Fruit fly (Drosophila melanogaster): Measurements from ENCODE around the gene Smn.

Gene Smn

dm6 chr3L:16584074-16584578 is 2.8 kb upstream of the Smn start, which contains the start of gene UQCR-C2 (continued):
- TF ChIP-seq Oli (tag; optimal IDR thresholded peaks at IDR 0.05) (no peak), CTCF (GFP tag; optimal IDR thresholded peaks at IDR 0.05) (peak; percentile 25), crp (GFP tag; optimal IDR thresholded peaks at IDR 0.05) (peak in 1 of 2 experiments; percentile 83), NfI (GFP tag; optimal IDR thresholded peaks at IDR 0.05) (peak; percentile 8), CG34224 (GFP tag; IDR thresholded peaks at IDR 0.05; ENCODE audit: partially characterized antibody) (no peak; the same call in 2 of the 3 replicates), al (GFP tag; IDR thresholded peaks at IDR 0.05) (no peak), CG7928 (GFP tag; optimal IDR thresholded peaks at IDR 0.05) (peak; percentile 37), CG34422 (GFP tag; IDR thresholded peaks at IDR 0.05) (no peak), slp2 (GFP tag; optimal IDR thresholded peaks at IDR 0.05) (no peak), Abd-B (GFP tag; optimal IDR thresholded peaks at IDR 0.05) (peak; percentile 65), Meics (GFP tag; optimal IDR thresholded peaks at IDR 0.05) (no peak), nerfin-1 (tag; optimal IDR thresholded peaks at IDR 0.05) (peak; percentile 20), lbe (GFP tag; optimal IDR thresholded peaks at IDR 0.05) (no peak), C15 (GFP tag; IDR thresholded peaks at IDR 0.05) (no peak), Atf-2 (GFP tag; optimal IDR thresholded peaks at IDR 0.05) (no peak), eve (GFP tag; optimal IDR thresholded peaks at IDR 0.05) (no peak), Lpt (GFP tag; optimal IDR thresholded peaks at IDR 0.05) (no peak), ind (GFP tag; optimal IDR thresholded peaks at IDR 0.05) (no peak), ab (GFP tag; optimal IDR thresholded peaks at IDR 0.05) (no peak), nom (GFP tag; optimal IDR thresholded peaks at IDR 0.05) (peak; percentile 36), tap (tag; optimal IDR thresholded peaks at IDR 0.05) (no peak), ERR (GFP tag; optimal IDR thresholded peaks at IDR 0.05) (no peak), HmgD (GFP tag; optimal IDR thresholded peaks at IDR 0.05) (peak; percentile 14), CG7372 (GFP tag; IDR thresholded peaks at IDR 0.05) (no peak), CG2202 (tag; optimal IDR thresholded peaks at IDR 0.05) (no peak), CG10274 (GFP tag; optimal IDR thresholded peaks at IDR 0.05) (no peak), MESR4 (GFP tag; optimal IDR thresholded peaks at IDR 0.05) (peak; percentile 96), CG4854 (GFP tag; optimal IDR thresholded peaks at IDR 0.05) (no peak), wdn (GFP tag; IDR thresholded peaks at IDR 0.05) (no peak), CG14667 (GFP tag; IDR thresholded peaks at IDR 0.05) (no peak), rib (GFP tag; IDR thresholded peaks at IDR 0.05) (no peak), CG9876 (GFP tag; optimal IDR thresholded peaks at IDR 0.05) (no peak), HHEX (GFP tag; optimal IDR thresholded peaks at IDR 0.05) (no peak), odd (GFP tag; optimal IDR thresholded peaks at IDR 0.05) (no peak), CG42726 (GFP tag; IDR thresholded peaks at IDR 0.05; ENCODE audit: partially characterized antibody) (peak; percentile 44; the same call in 1 of the 2 replicates), CG8478 (optimal IDR thresholded peaks at IDR 0.05) (no peak), fru (optimal IDR thresholded peaks at IDR 0.05) (no peak), CG5953 (GFP tag; IDR thresholded peaks at IDR 0.05) (no peak), Rfx (GFP tag; IDR thresholded peaks at IDR 0.05) (peak; percentile 49)

dm6 chr3L:16582678-16583315 is 1.4 kb upstream of the Smn start, which contains the start of gene Rpn12:
Gene Rpn12, plus strand, starts transcription at chr3L:16583028.
- no peak for TF ChIP-seq Max (GFP tag; optimal IDR thresholded peaks at IDR 0.05)
- TF ChIP-seq dm (GFP tag; optimal IDR thresholded peaks at IDR 0.05): peak; percentile 31
- TF ChIP-seq gt (GFP tag; IDR thresholded peaks at IDR 0.05): no peak
- TF ChIP-seq jumu (GFP tag; optimal IDR thresholded peaks at IDR 0.05): no peak
- TF ChIP-seq CG12769 (tag; optimal IDR thresholded peaks at IDR 0.05): no peak
- TF ChIP-seq CG14667 (GFP tag; IDR thresholded peaks at IDR 0.05): no peak
- peak; percentile 37 for TF ChIP-seq slp2 (GFP tag; optimal IDR thresholded peaks at IDR 0.05)
- TF ChIP-seq CG12744 (GFP tag; optimal IDR thresholded peaks at IDR 0.05): no peak
- TF ChIP-seq Mrtf (GFP tag; IDR thresholded peaks at IDR 0.05): no peak
- no peak for TF ChIP-seq CG12236 (GFP tag; optimal IDR thresholded peaks at IDR 0.05)
- TF ChIP-seq fd64A (GFP tag; optimal IDR thresholded peaks at IDR 0.05): no peak
- TF ChIP-seq Dad (GFP tag; optimal IDR thresholded peaks at IDR 0.05): no peak
- no peak for TF ChIP-seq sisA (GFP tag; IDR thresholded peaks at IDR 0.05)
- no peak for TF ChIP-seq CG6854 (GFP tag; optimal IDR thresholded peaks at IDR 0.05)
- no peak for TF ChIP-seq Myb (GFP tag; optimal IDR thresholded peaks at IDR 0.05)
- no peak for TF ChIP-seq gcm2 (GFP tag; optimal IDR thresholded peaks at IDR 0.05)
- no peak for TF ChIP-seq CG9797 (GFP tag; optimal IDR thresholded peaks at IDR 0.05)

Measured in whole organism, embryonic.